Fruit fly (Drosophila melanogaster): ENCODE data around the gene CG7768.

dm6 chr3L:14207361-14207760, 10.6 kb upstream of the CG7768 start:
- TF ChIP-seq CG11762 (GFP tag; optimal IDR thresholded peaks at IDR 0.05; ENCODE audit: insufficient read depth) (no peak), CG15336 (GFP tag; IDR thresholded peaks at IDR 0.05) (no peak), CG31627 (GFP tag; optimal IDR thresholded peaks at IDR 0.05) (no peak), ss (GFP tag; optimal IDR thresholded peaks at IDR 0.05) (no peak), CG4318 (GFP tag; optimal IDR thresholded peaks at IDR 0.05) (no peak), OdsH (GFP tag; optimal IDR thresholded peaks at IDR 0.05) (no peak), achi (GFP tag; optimal IDR thresholded peaks at IDR 0.05) (no peak), fkh (GFP tag; optimal IDR thresholded peaks at IDR 0.05) (peak; percentile 61), CG3032 (tag; optimal IDR thresholded peaks at IDR 0.05) (no peak), Hr4 (GFP tag; optimal IDR thresholded peaks at IDR 0.05) (no peak), esn (GFP tag; optimal IDR thresholded peaks at IDR 0.05) (no peak), CG1621 (tag; optimal IDR thresholded peaks at IDR 0.05) (no peak)

Measured in whole organism, prepupa.